Fruit fly (Drosophila melanogaster) whole organism, wandering third instar larva: ENCODE results near the gene Lsp1beta.

Experiments used
- CrebA ChIP-seq: fragments of 200-800 bp; sonication (Bioruptor generic); optimal IDR thresholded peaks from 2 replicates; lab custom pipeline; 2016; ENCODE audit warnings: missing biosample characterization, mild to moderate bottlenecking, missing genetic modification characterization, borderline replicate concordance
- Myc ChIP-seq: fragments of >200 bp; optimal IDR thresholded peaks from 2 replicates; lab custom pipeline; 2017
- Sp1 ChIP-seq: fragments of 200-800 bp; sonication (Bioruptor generic); optimal IDR thresholded peaks from 3 replicates; lab custom pipeline; 2019; ENCODE audit warnings: missing biosample characterization, mild to moderate bottlenecking, missing genetic modification characterization, moderate library complexity
- br ChIP-seq: fragments of 200-800 bp; sonication (Bioruptor generic); optimal IDR thresholded peaks from 2 replicates; lab custom pipeline; 2016; ENCODE audit warnings: missing biosample characterization, missing genetic modification characterization

dm6 chr2L:887788-888187 lies 10.5 kb upstream of the Lsp1beta start:
- no peak for TF ChIP-seq Myc (lab: Kevin White, UChicago)
- TF ChIP-seq Sp1 (GFP tag; lab: Kevin White, UChicago) = no peak
- no peak for TF ChIP-seq CrebA
- no peak for TF ChIP-seq br (GFP tag; lab: Kevin White, UChicago)
